Fruit fly (Drosophila melanogaster): ENCODE results near the gene wapl.

DNA sequence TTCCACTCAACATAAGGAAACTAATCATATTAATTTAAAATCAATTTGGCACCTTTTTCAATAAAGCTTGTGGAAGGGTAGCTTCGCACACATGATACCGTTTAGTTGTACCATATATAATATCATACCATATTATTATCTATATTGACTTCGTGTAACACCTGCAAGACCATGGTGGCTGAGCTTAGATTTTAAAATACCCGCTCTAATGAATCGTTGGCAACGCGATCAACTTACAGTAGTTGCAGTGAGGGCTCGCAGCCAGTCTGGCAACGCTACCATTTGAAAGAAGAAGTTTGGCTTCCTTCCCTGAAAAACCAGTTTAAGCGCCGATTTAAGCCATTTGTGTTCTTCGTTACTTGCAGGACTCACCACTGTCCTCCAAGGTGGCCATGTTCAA is 11.6 kb upstream of the wapl start:
- TF ChIP-seq CG8159 (tag; optimal IDR thresholded peaks at IDR 0.05) (no peak), Pif1B (GFP tag; optimal IDR thresholded peaks at IDR 0.05) (no peak), Ets98B (GFP tag; IDR thresholded peaks at IDR 0.05) (no peak), rn (GFP tag; IDR thresholded peaks at IDR 0.05) (no peak), CG15710 (tag; optimal IDR thresholded peaks at IDR 0.05) (no peak), CG8301 (tag; optimal IDR thresholded peaks at IDR 0.05) (no peak), CG9948 (tag; optimal IDR thresholded peaks at IDR 0.05) (no peak), EcR (GFP tag; optimal IDR thresholded peaks at IDR 0.05) (no peak), CG4496 (GFP tag; IDR thresholded peaks at IDR 0.05) (no peak), CG10348 (GFP tag; IDR thresholded peaks at IDR 0.05) (no peak), Pif1A (GFP tag; optimal IDR thresholded peaks at IDR 0.05) (no peak), D1 (tag; optimal IDR thresholded peaks at IDR 0.05) (no peak)

All from whole organism, pupa.